Fruit fly (Drosophila melanogaster): ENCODE results near the gene CG10801.

Gene CG10801

DNA sequence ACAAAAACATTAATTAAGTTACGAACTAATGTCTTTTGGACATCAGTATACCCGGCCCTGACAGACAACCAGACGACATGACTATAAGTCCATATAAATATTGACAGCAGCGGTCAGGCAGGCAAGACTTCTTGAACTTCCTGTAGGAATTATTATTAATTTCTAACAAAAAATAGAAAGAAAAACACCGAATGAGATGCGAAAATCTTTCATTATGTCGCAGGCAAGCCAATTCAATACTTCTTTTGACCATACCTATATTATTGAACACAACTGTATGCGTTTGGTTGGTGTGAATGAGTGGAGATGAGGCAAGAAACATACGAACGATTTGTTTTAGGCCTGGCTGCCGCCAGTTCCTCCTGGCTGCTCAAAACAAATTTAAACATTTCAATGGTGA, 35.4 kb upstream of the CG10801 start (continued):
- no peak for TF ChIP-seq CG3032 (tag; optimal IDR thresholded peaks at IDR 0.05)
- TF ChIP-seq salr (GFP tag; optimal IDR thresholded peaks at IDR 0.05), result peak in 1 of 2 experiments; percentile 1
- TF ChIP-seq CG1621 (tag; optimal IDR thresholded peaks at IDR 0.05), result peak; percentile 24
- TF ChIP-seq achi (GFP tag; optimal IDR thresholded peaks at IDR 0.05), result peak; percentile 51
- TF ChIP-seq Hr4 (GFP tag; optimal IDR thresholded peaks at IDR 0.05), result peak; percentile 61
- peak; percentile 35 for TF ChIP-seq CG34406 (GFP tag; optimal IDR thresholded peaks at IDR 0.05)
- TF ChIP-seq CG6854 (GFP tag; optimal IDR thresholded peaks at IDR 0.05), result no peak
- peak; percentile 19 for TF ChIP-seq spab (GFP tag; optimal IDR thresholded peaks at IDR 0.05)
- TF ChIP-seq fkh (GFP tag; optimal IDR thresholded peaks at IDR 0.05), result peak; percentile 41
- TF ChIP-seq CG11294 (GFP tag; IDR thresholded peaks at IDR 0.05), result no peak
- TF ChIP-seq Smox (GFP tag; optimal IDR thresholded peaks at IDR 0.05), result peak; percentile 29
- TF ChIP-seq Sox14 (GFP tag; optimal IDR thresholded peaks at IDR 0.05), result peak; percentile 43
- TF ChIP-seq CG3919 (GFP tag; optimal IDR thresholded peaks at IDR 0.05), result peak; percentile 48
- TF ChIP-seq Ets21C (GFP tag; optimal IDR thresholded peaks at IDR 0.05), result no peak
- no peak for TF ChIP-seq CG6808 (GFP tag; optimal IDR thresholded peaks at IDR 0.05)
- TF ChIP-seq Eip78C (GFP tag), result peak; percentile 76
- peak; percentile 42 for TF ChIP-seq CG6276 (GFP tag; optimal IDR thresholded peaks at IDR 0.05)
- TF ChIP-seq CG11762 (GFP tag; optimal IDR thresholded peaks at IDR 0.05; ENCODE audit: insufficient read depth), result peak; percentile 8
- TF ChIP-seq CG16779 (tag; optimal IDR thresholded peaks at IDR 0.05), result no peak
- TF ChIP-seq pdm3 (GFP tag; optimal IDR thresholded peaks at IDR 0.05), result peak; percentile 62
- TF ChIP-seq CG10631 (GFP tag; optimal IDR thresholded peaks at IDR 0.05), result peak; percentile 52
- TF ChIP-seq ss (GFP tag; optimal IDR thresholded peaks at IDR 0.05), result no peak
- peak; percentile 26 for TF ChIP-seq Lpt (GFP tag; optimal IDR thresholded peaks at IDR 0.05)
- TF ChIP-seq CG15336 (GFP tag; IDR thresholded peaks at IDR 0.05), result peak; percentile 63
- peak; percentile 46 for TF ChIP-seq CG31627 (GFP tag; optimal IDR thresholded peaks at IDR 0.05)
- TF ChIP-seq esn (GFP tag; optimal IDR thresholded peaks at IDR 0.05), result peak; percentile 47
- 0 out of 2 replicates have a peak, but pooled peaks have one; percentile 32 for TF ChIP-seq Gug (GFP tag; IDR thresholded peaks at IDR 0.05)
- TF ChIP-seq fd85E (GFP tag; optimal IDR thresholded peaks at IDR 0.05), result no peak
- TF ChIP-seq CG8119 (GFP tag; IDR thresholded peaks at IDR 0.05), result peak; percentile 56; the same call in 1 of the 3 replicates
- peak; percentile 21 for TF ChIP-seq dac (GFP tag; optimal IDR thresholded peaks at IDR 0.05)

DNA sequence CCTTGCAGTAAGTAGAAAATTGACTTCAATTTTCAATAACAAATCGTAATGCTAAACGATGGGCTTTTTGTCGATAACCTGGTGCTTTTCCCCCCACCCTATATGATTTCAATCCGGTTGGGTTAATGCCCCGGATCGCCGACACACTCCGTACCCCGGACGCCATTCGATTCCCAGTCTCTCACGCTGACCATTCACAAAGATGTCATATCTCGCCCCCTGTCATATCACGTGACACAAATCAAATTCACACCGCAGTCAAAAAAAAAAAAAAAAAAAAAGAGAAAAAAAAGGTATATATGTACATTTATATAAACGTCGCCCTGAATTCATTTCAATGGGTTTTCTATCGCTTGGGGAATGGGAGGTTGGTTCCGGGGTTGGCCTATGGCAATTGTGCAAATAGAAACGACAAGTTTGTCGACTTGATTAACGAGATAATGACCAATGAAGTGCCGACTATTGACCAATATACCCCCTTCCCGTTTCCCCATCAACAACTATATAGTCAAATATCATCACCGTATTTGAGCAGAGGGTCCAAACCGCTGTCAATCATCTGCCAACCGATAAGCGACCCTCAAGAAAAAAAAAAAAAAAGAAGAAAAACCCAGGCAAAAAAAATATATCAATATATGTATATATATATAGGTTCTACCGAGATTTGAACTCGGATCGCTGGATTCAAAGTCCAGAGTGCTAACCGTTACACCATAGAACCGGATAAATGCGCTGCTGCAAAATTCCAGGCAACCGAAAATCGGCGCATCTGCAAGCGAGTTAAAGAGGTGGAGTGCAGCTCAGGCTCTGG, 33.4 kb upstream of the CG10801 start:
- TF ChIP-seq spab (GFP tag; optimal IDR thresholded peaks at IDR 0.05), result no peak
- peak; percentile 74 for TF ChIP-seq svp (GFP tag)
- no peak for TF ChIP-seq net (GFP tag; optimal IDR thresholded peaks at IDR 0.05)
- TF ChIP-seq fkh (GFP tag; optimal IDR thresholded peaks at IDR 0.05), result peak; percentile 76
- no peak for TF ChIP-seq Met (GFP tag; optimal IDR thresholded peaks at IDR 0.05)
- no peak for TF ChIP-seq Gug (GFP tag; IDR thresholded peaks at IDR 0.05)

DNA sequence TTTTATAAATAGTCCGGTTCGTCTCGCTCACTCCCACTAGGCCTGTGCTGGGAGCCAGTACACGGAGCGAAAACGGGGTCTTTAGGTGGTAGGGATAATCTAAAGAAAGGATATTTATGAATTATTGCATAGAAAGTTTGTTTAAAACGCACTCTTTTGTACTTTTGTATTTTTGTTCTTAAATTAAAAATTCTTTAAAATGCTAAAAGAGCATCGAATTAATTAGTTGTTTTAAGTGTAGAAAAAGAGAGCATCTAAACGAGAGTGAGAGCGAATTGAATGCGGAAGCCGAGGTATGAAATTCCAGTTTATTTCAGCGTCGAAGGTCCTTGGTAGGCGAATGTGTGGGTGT, 32.8 kb upstream of the CG10801 start:
- TF ChIP-seq achi (GFP tag; optimal IDR thresholded peaks at IDR 0.05), result peak; percentile 94
- no peak for TF ChIP-seq Hr38 (GFP tag; optimal IDR thresholded peaks at IDR 0.05)
- peak; percentile 94 for TF ChIP-seq Sox14 (GFP tag; optimal IDR thresholded peaks at IDR 0.05)
- peak; percentile 84 for TF ChIP-seq Hr4 (GFP tag; optimal IDR thresholded peaks at IDR 0.05)
- TF ChIP-seq Eip93F (GFP tag; optimal IDR thresholded peaks at IDR 0.05), result peak; percentile 78
- TF ChIP-seq ss (GFP tag; optimal IDR thresholded peaks at IDR 0.05), result peak; percentile 93 to 94
- TF ChIP-seq cyc (GFP tag; optimal IDR thresholded peaks at IDR 0.05), result peak; percentile 90
- TF ChIP-seq CG34406 (GFP tag; optimal IDR thresholded peaks at IDR 0.05), result peak; percentile 94
- TF ChIP-seq Eip75B (GFP tag; optimal IDR thresholded peaks at IDR 0.05), result peak; percentile 96
- peak; percentile 98 for TF ChIP-seq Eip78C (GFP tag)
- peak; percentile 84 for TF ChIP-seq Lpt (GFP tag; optimal IDR thresholded peaks at IDR 0.05)
- TF ChIP-seq Ets96B (tag; optimal IDR thresholded peaks at IDR 0.05), result peak; percentile 88
- peak; percentile 86 for TF ChIP-seq CG8119 (GFP tag; IDR thresholded peaks at IDR 0.05)
- peak; percentile 85 for TF ChIP-seq fd59A (GFP tag; optimal IDR thresholded peaks at IDR 0.05)
- TF ChIP-seq fkh (GFP tag; optimal IDR thresholded peaks at IDR 0.05), result no peak
- TF ChIP-seq CG6276 (GFP tag; optimal IDR thresholded peaks at IDR 0.05), result peak; percentile 33
- peak; percentile 84 for TF ChIP-seq CG6808 (GFP tag; optimal IDR thresholded peaks at IDR 0.05)
- peak; percentile 72 for TF ChIP-seq CG11762 (GFP tag; optimal IDR thresholded peaks at IDR 0.05; ENCODE audit: insufficient read depth)
- TF ChIP-seq CG16779 (tag; optimal IDR thresholded peaks at IDR 0.05), result peak; percentile 62
- peak; percentile 76 for TF ChIP-seq CG8319 (GFP tag; optimal IDR thresholded peaks at IDR 0.05)
- peak; percentile 91 for TF ChIP-seq Ets21C (GFP tag; optimal IDR thresholded peaks at IDR 0.05)
- TF ChIP-seq CG1621 (tag; optimal IDR thresholded peaks at IDR 0.05), result peak; percentile 87
- TF ChIP-seq pdm3 (GFP tag; optimal IDR thresholded peaks at IDR 0.05), result peak; percentile 96
- TF ChIP-seq net (GFP tag; optimal IDR thresholded peaks at IDR 0.05), result peak; percentile 91
- TF ChIP-seq CG15336 (GFP tag; IDR thresholded peaks at IDR 0.05), result peak; percentile 85
- TF ChIP-seq svp (GFP tag), result peak; percentile 96
- peak; percentile 94 for TF ChIP-seq CG6163 (GFP tag; IDR thresholded peaks at IDR 0.05)
- TF ChIP-seq CG11294 (GFP tag; IDR thresholded peaks at IDR 0.05), result peak; percentile 41
- TF ChIP-seq lz (GFP tag; optimal IDR thresholded peaks at IDR 0.05), result peak; percentile 95
- peak; percentile 82 for TF ChIP-seq CG9139 (GFP tag; optimal IDR thresholded peaks at IDR 0.05)
- peak; percentile 89 for TF ChIP-seq CG8632 (GFP tag; optimal IDR thresholded peaks at IDR 0.05)
